Worm (Caenorhabditis elegans) whole organism, L4 larva: ENCODE measurements around the gene T24D8.6.

Source experiments
- F37D6.2 ChIP-seq: sonication (generic microtip); optimal IDR thresholded peaks from 2 replicates; lab custom pipeline; 2016; ENCODE audit warnings: mild to moderate bottlenecking, missing genetic modification characterization, missing compliant biosample characterization
- R02D3.7 ChIP-seq: fragments of 150-350 bp; sonication (generic microtip); optimal IDR thresholded peaks from 3 replicates; lab custom pipeline; 2014; ENCODE audit warnings: missing biosample characterization, missing genetic modification characterization
- ZK337.2 ChIP-seq: fragments of 200-800 bp; sonication (Bioruptor generic); IDR thresholded peaks from 2 replicates; pipeline ENCODE4 v1.3.6; 2022; ENCODE audit warnings: missing genetic modification reagents, missing genetic modification characterization, missing compliant biosample characterization
- ZK546.5 ChIP-seq, 2 experiments: sonication (generic microtip); optimal IDR thresholded peaks; 2 replicates each; lab custom pipeline; 2017; ENCODE audit warnings: missing biosample characterization in 2 of 2, missing genetic modification characterization in 2 of 2
- arid-1 ChIP-seq: fragments of 200-800 bp; sonication (Bioruptor generic); conservative IDR thresholded peaks from 2 replicates; pipeline ENCODE4 v1.3.6; 2022; ENCODE audit warnings: missing genetic modification reagents, missing genetic modification characterization, missing compliant biosample characterization
- ceh-82 ChIP-seq: sonication (generic microtip); optimal IDR thresholded peaks from 2 replicates; lab custom pipeline; 2017; ENCODE audit warnings: missing biosample characterization, missing genetic modification characterization
- ces-1 ChIP-seq: fragments of 150-350 bp; sonication (generic microtip); optimal IDR thresholded peaks from 4 replicates; lab custom pipeline; 2014; ENCODE audit warnings: missing biosample characterization, missing genetic modification reagents, missing genetic modification characterization
- skn-1 ChIP-seq: fragments of 150-350 bp; optimal IDR thresholded peaks from 2 replicates; lab custom pipeline; 2014; ENCODE audit warnings: missing biosample characterization, missing genetic modification characterization
- snpc-4 ChIP-seq: fragments of 150-350 bp; optimal IDR thresholded peaks from 2 replicates; lab custom pipeline; 2014; ENCODE audit warnings: missing biosample characterization, missing genetic modification characterization
- ztf-11 ChIP-seq: fragments of 150-350 bp; optimal IDR thresholded peaks from 2 replicates; lab custom pipeline; 2014; ENCODE audit warnings: missing biosample characterization, missing genetic modification characterization

- TF ChIP-seq ztf-11 (tag; lab: Kevin White, UChicago) (no peak), ZK546.5 (tag; optimal IDR thresholded peaks at IDR 0.05; lab: Kevin White, UChicago) (no peak), R02D3.7 (tag; lab: Kevin White, UChicago) (no peak), ces-1 (GFP tag; lab: Kevin White, UChicago) (no peak), ceh-82 (tag; lab: Kevin White, UChicago) (no peak), skn-1 (tag; lab: Kevin White, UChicago) (no peak), arid-1 (no peak), F37D6.2 (tag; lab: Kevin White, UChicago) (no peak), ZK337.2 (GFP tag; lab: Robert Waterston, UW) (no peak), snpc-4 (tag; lab: Kevin White, UChicago) (no peak)
Measured at ce11 chrX:2352929-2353328, 12.9 kb downstream of the T24D8.6 start.
